Worm (Caenorhabditis elegans): ENCODE data around the gene clec-228.

DNA sequence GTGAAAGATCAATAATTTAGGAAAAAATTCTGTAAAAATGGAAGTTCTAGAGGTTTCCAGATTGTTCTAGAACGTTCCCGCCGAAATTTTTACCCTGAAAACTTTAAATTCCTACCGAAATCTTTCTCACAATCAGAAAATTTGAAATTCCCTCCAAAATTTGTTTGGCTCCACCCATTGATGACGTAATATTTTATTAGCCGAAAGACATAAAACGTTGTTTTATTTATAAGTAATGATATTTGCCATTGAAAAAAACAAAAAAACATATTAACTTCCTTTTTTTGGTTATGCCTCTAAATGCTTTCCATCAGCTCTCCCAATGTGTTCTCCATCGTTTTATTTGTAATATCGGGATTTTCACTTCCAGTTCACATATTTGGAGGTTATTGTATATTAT is 8.9 kb downstream of the clec-228 start, which contains the start of gene srh-295:
- TF ChIP-seq pros-1 (tag; optimal IDR thresholded peaks at IDR 0.05) (no peak), rnt-1 (tag; optimal IDR thresholded peaks at IDR 0.05) (no peak), C08G9.2 (tag; optimal IDR thresholded peaks at IDR 0.05) (no peak)
